Fruit fly (Drosophila melanogaster): ENCODE measurements around the gene dsh.
A peak's percentile ranks its signal among the peaks of the same experiment; 100 is the strongest.

Gene dsh

DNA sequence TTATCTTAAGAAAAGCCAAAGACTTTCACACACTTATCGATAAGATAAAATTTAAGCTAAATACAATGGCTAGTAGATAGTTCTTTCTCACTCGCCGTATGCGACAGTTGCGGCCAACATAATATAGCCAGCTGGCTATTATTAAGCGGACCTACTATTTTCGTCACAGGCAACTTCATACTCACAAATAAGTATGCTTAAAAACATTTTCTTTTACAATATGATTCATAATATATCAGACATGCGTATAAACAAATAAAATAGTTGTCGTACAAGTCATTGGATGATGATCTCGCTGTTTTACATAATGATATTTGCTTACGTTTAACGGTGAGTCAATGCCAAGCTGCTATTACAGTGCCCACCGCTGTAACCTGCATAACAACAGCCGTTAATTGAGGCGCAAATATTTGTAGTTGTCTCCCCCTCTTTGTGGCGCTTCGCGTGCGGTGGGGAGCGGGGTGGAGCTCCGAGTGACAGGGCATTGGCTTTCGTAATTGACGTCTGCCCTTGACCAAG, 29.4 kb upstream of the dsh start (continued):
- TF ChIP-seq CG10979 (tag; optimal IDR thresholded peaks at IDR 0.05) (peak; percentile 69), dmrt11E (tag; optimal IDR thresholded peaks at IDR 0.05) (peak; percentile 32), br (optimal IDR thresholded peaks at IDR 0.05) (no peak), esg (GFP tag; conservative IDR thresholded peaks at IDR 0.05) (peak; percentile 67), CG10321 (GFP tag; IDR thresholded peaks at IDR 0.05) (no peak), nmo (GFP tag; optimal IDR thresholded peaks at IDR 0.05) (peak; percentile 77), Hmr (GFP tag; optimal IDR thresholded peaks at IDR 0.05) (peak; percentile 78), scrt (GFP tag; optimal IDR thresholded peaks at IDR 0.05) (peak; percentile 56), usp (GFP tag; optimal IDR thresholded peaks at IDR 0.05) (no peak), CG14860 (GFP tag; IDR thresholded peaks at IDR 0.05; ENCODE audit: partially characterized antibody) (no peak), CG9797 (GFP tag; optimal IDR thresholded peaks at IDR 0.05) (no peak), kah (GFP tag; optimal IDR thresholded peaks at IDR 0.05) (peak; percentile 31), Nf-YB (GFP tag; optimal IDR thresholded peaks at IDR 0.05) (peak; percentile 7), CG10366 (GFP tag; IDR thresholded peaks at IDR 0.05) (peak; percentile 62), ap (GFP tag; IDR thresholded peaks at IDR 0.05) (peak; percentile 40; the same call in 1 of the 2 replicates), sob (GFP tag; IDR thresholded peaks at IDR 0.05) (peak; percentile 68), gce (GFP tag; IDR thresholded peaks at IDR 0.05) (0 out of 3 replicates have a peak, but pooled peaks have one; percentile 32), fru (optimal IDR thresholded peaks at IDR 0.05) (no peak), hb (GFP tag; IDR thresholded peaks at IDR 0.05; ENCODE audit: partially characterized antibody) (no peak), Bgb (GFP tag; IDR thresholded peaks at IDR 0.05; ENCODE audit: partially characterized antibody) (no peak), CG8290 (GFP tag; optimal IDR thresholded peaks at IDR 0.05) (no peak), CG8290 (tag; optimal IDR thresholded peaks at IDR 0.05) (no peak), CG15011 (GFP tag; optimal IDR thresholded peaks at IDR 0.05) (peak; percentile 53), Dfd (GFP tag; optimal IDR thresholded peaks at IDR 0.05) (no peak), Hr78 (GFP tag; optimal IDR thresholded peaks at IDR 0.05) (peak in 1 of 2 experiments; percentile 69), CG1832 (GFP tag; optimal IDR thresholded peaks at IDR 0.05) (no peak), CG8359 (GFP tag; optimal IDR thresholded peaks at IDR 0.05; ENCODE audit: borderline replicate concordance) (peak; percentile 51), CG1603 (tag; optimal IDR thresholded peaks at IDR 0.05) (no peak), sqz (GFP tag; optimal IDR thresholded peaks at IDR 0.05) (peak; percentile 56), sr (GFP tag; IDR thresholded peaks at IDR 0.05) (no peak), sisA (GFP tag; IDR thresholded peaks at IDR 0.05) (peak; percentile 59), CG15601 (tag; optimal IDR thresholded peaks at IDR 0.05) (peak; percentile 56), CG8089 (GFP tag; optimal IDR thresholded peaks at IDR 0.05) (peak; percentile 26), CG2678 (tag; optimal IDR thresholded peaks at IDR 0.05) (peak; percentile 84), zen2 (GFP tag; IDR thresholded peaks at IDR 0.05; ENCODE audit: partially characterized antibody) (no peak), CG6791 (GFP tag; IDR thresholded peaks at IDR 0.05; ENCODE audit: partially characterized antibody) (no peak), Antp (GFP tag; optimal IDR thresholded peaks at IDR 0.05) (peak; percentile 41), bowl (GFP tag; IDR thresholded peaks at IDR 0.05) (no peak), sens (GFP tag) (peak; percentile 94), CG2120 (GFP tag; optimal IDR thresholded peaks at IDR 0.05) (peak; percentile 78), Adf1 (GFP tag; IDR thresholded peaks at IDR 0.05) (no peak), CG13624 (GFP tag; optimal IDR thresholded peaks at IDR 0.05) (peak; percentile 73), Xrp1 (GFP tag; IDR thresholded peaks at IDR 0.05) (peak; percentile 74), Dll (GFP tag; IDR thresholded peaks at IDR 0.05; ENCODE audit: partially characterized antibody) (no peak), vfl (GFP tag; optimal IDR thresholded peaks at IDR 0.05) (no peak), HHEX (GFP tag; optimal IDR thresholded peaks at IDR 0.05) (peak; percentile 70), tgo (GFP tag; IDR thresholded peaks at IDR 0.05) (peak; percentile 42; the same call in 2 of the 3 replicates), CG4424 (GFP tag; optimal IDR thresholded peaks at IDR 0.05) (peak; percentile 55), gcm2 (GFP tag; optimal IDR thresholded peaks at IDR 0.05) (peak; percentile 60), lola (GFP tag; optimal IDR thresholded peaks at IDR 0.05) (peak in 1 of 3 experiments; percentile 50), CG12236 (GFP tag; optimal IDR thresholded peaks at IDR 0.05) (peak; percentile 14)

Measured in whole organism, embryonic.